Fruit fly (Drosophila melanogaster): ENCODE data around the gene CG15152.

DNA sequence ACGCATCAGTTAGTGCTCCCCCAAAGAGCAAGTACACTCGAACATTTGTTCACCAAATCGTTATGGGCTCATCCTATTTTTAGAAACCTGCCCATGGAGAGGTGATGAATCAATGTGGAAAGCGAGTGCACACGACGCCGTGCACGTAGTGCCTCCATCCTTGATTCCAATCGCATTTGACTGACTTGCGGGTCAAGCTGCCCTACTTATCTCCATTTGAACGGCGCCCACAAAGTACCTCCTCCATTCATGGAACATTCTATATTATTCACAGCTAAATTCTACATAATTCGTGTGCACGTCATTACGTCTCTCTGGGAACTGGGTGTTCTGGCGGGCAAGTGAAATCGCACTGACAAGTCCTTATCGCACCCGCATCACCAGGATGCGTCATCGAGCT, 28.8 kb downstream of the CG15152 start:
- TF ChIP-seq CTCF (optimal IDR thresholded peaks at IDR 0.05) (no peak), CG8478 (optimal IDR thresholded peaks at IDR 0.05) (no peak)
